Worm (Caenorhabditis elegans) whole organism, midembryonic: ENCODE measurements around the gene F39G3.4.
A peak's percentile ranks its signal among the peaks of the same experiment; 100 is the strongest.

Experiments
- T22C8.4 ChIP-seq: fragments of 200-800 bp; sonication (Bioruptor generic); IDR thresholded peaks from 2 replicates; pipeline ENCODE4 v1.3.6; 2022; ENCODE audit warnings: missing genetic modification characterization, missing compliant biosample characterization
- cog-1 ChIP-seq: sonication (generic microtip); optimal IDR thresholded peaks from 2 replicates; lab custom pipeline; 2016; ENCODE audit warnings: missing genetic modification characterization, missing compliant biosample characterization
- flt-1 ChIP-seq: fragments of 200-800 bp; sonication (Bioruptor generic); IDR thresholded peaks from 2 replicates; pipeline ENCODE4 v1.3.6; 2022; ENCODE audit warnings: missing genetic modification characterization, missing compliant biosample characterization
- klf-2 ChIP-seq: fragments of 200-800 bp; sonication (Bioruptor generic); conservative IDR thresholded peaks from 2 replicates; pipeline ENCODE4 v1.3.6; 2022; ENCODE audit warnings: missing genetic modification reagents, missing genetic modification characterization, missing compliant biosample characterization
- med-1 ChIP-seq: sonication (generic microtip); optimal IDR thresholded peaks from 2 replicates; lab custom pipeline; 2017; ENCODE audit warnings: missing genetic modification characterization, mild to moderate bottlenecking, missing compliant biosample characterization, antibody characterized with exemption, missing genetic modification reagents; ENCODE audit not compliant: insufficient read depth
- ref-1 ChIP-seq: fragments of 200-800 bp; sonication (Bioruptor generic); conservative IDR thresholded peaks from 2 replicates; pipeline ENCODE4 v1.3.6; 2022; ENCODE audit warnings: missing genetic modification reagents, missing genetic modification characterization, missing compliant biosample characterization
- tab-1 ChIP-seq: fragments of 200-800 bp; sonication (Bioruptor generic); IDR thresholded peaks from 2 replicates; pipeline ENCODE4 v1.3.6; 2022; ENCODE audit warnings: missing genetic modification characterization, missing compliant biosample characterization
- ztf-23 ChIP-seq: fragments of 200-800 bp; sonication (Bioruptor generic); IDR thresholded peaks from 2 replicates; pipeline ENCODE4 v1.3.6; 2022; ENCODE audit warnings: missing genetic modification reagents, missing genetic modification characterization, missing compliant biosample characterization
- ztf-29 ChIP-seq: fragments of 200-800 bp; sonication (Bioruptor generic); IDR thresholded peaks from 2 replicates; pipeline ENCODE4 v1.3.6; 2022; ENCODE audit warnings: missing genetic modification reagents, missing genetic modification characterization, missing compliant biosample characterization

F39G3.4 gene

ce11 chrV:4719965-4720364 is 4.6 kb upstream of the F39G3.4 start, which contains the start of gene prx-6:
Gene prx-6 (minus strand): TSS chrV:4720093.
- TF ChIP-seq T22C8.4 (GFP tag; lab: Robert Waterston, UW) = no peak
- no peak for TF ChIP-seq ref-1 (GFP tag; lab: Robert Waterston, UW)
- TF ChIP-seq flt-1 (GFP tag; lab: Robert Waterston, UW) = no peak
- no peak for TF ChIP-seq med-1 (GFP tag; lab: Kevin White, UChicago)
- no peak for TF ChIP-seq ztf-29 (GFP tag; lab: Robert Waterston, UW)
- TF ChIP-seq tab-1 = no peak
- no peak for TF ChIP-seq klf-2 (GFP tag; lab: Robert Waterston, UW)
- no peak for TF ChIP-seq cog-1
- TF ChIP-seq ztf-23 (GFP tag; lab: Robert Waterston, UW) = no peak

ce11 chrV:4720884-4721464 is 3.6 kb upstream of the F39G3.4 start:
- TF ChIP-seq ztf-23 (GFP tag; lab: Robert Waterston, UW) (no peak), klf-2 (GFP tag; lab: Robert Waterston, UW) (no peak), tab-1 (no peak), cog-1 (no peak), T22C8.4 (GFP tag; lab: Robert Waterston, UW) (no peak), ztf-29 (GFP tag; lab: Robert Waterston, UW) (no peak), flt-1 (GFP tag; lab: Robert Waterston, UW) (no peak), med-1 (GFP tag; lab: Kevin White, UChicago) (no peak), ref-1 (GFP tag; lab: Robert Waterston, UW) (no peak)

- no peak for TF ChIP-seq med-1 (GFP tag; lab: Kevin White, UChicago)
- TF ChIP-seq cog-1 = no peak
- no peak for TF ChIP-seq ztf-29 (GFP tag; lab: Robert Waterston, UW)
- TF ChIP-seq flt-1 (GFP tag; lab: Robert Waterston, UW) = no peak
- no peak for TF ChIP-seq T22C8.4 (GFP tag; lab: Robert Waterston, UW)
- no peak for TF ChIP-seq ztf-23 (GFP tag; lab: Robert Waterston, UW)
- TF ChIP-seq klf-2 (GFP tag; lab: Robert Waterston, UW) = no peak
- no peak for TF ChIP-seq ref-1 (GFP tag; lab: Robert Waterston, UW)
These were observed 2.2 kb upstream of the F39G3.4 start, which contains the start of gene F39G3.5 for ce11 chrV:4722314-4722713. Gene F39G3.5 (plus strand): TSS chrV:4722614.

- TF ChIP-seq ref-1 (GFP tag; lab: Robert Waterston, UW) (no peak), tab-1 (no peak), T22C8.4 (GFP tag; lab: Robert Waterston, UW) (no peak), klf-2 (GFP tag; lab: Robert Waterston, UW) (no peak), flt-1 (GFP tag; lab: Robert Waterston, UW) (no peak), ztf-23 (GFP tag; lab: Robert Waterston, UW) (no peak), ztf-29 (GFP tag; lab: Robert Waterston, UW) (no peak), med-1 (GFP tag; lab: Kevin White, UChicago) (no peak), cog-1 (no peak)
These were observed 5.5 kb downstream of the F39G3.4 start, which contains the start of gene tig-2 for ce11 chrV:4730075-4730474. Gene tig-2 (minus strand): TSS chrV:4730161.

ce11 chrV:4731154-4731961 is 6.8 kb downstream of the F39G3.4 start, which contains the start of gene F39G3.3:
Gene F39G3.3 (plus strand): TSS chrV:4731911.
- peak; percentile 81 for TF ChIP-seq cog-1
- peak; percentile 64; the same call in 1 of the 2 replicates for TF ChIP-seq ref-1 (GFP tag; lab: Robert Waterston, UW)
- TF ChIP-seq ztf-23 (GFP tag; lab: Robert Waterston, UW) = peak; percentile 91
- TF ChIP-seq tab-1 = peak; percentile 92
- peak; percentile 96 for TF ChIP-seq med-1 (GFP tag; lab: Kevin White, UChicago)
- TF ChIP-seq klf-2 (GFP tag; lab: Robert Waterston, UW) = peak; percentile 81
- peak; percentile 85 for TF ChIP-seq T22C8.4 (GFP tag; lab: Robert Waterston, UW)
- TF ChIP-seq flt-1 (GFP tag; lab: Robert Waterston, UW) = peak; percentile 92
- peak; percentile 77 for TF ChIP-seq ztf-29 (GFP tag; lab: Robert Waterston, UW)

ce11 chrV:4733952-4734351 is 9.4 kb downstream of the F39G3.4 start:
- TF ChIP-seq ref-1 (GFP tag; lab: Robert Waterston, UW) = no peak
- TF ChIP-seq cog-1 = no peak
- TF ChIP-seq ztf-29 (GFP tag; lab: Robert Waterston, UW) = no peak
- TF ChIP-seq ztf-23 (GFP tag; lab: Robert Waterston, UW) = no peak
- no peak for TF ChIP-seq tab-1
- no peak for TF ChIP-seq T22C8.4 (GFP tag; lab: Robert Waterston, UW)
- TF ChIP-seq med-1 (GFP tag; lab: Kevin White, UChicago) = no peak
- TF ChIP-seq klf-2 (GFP tag; lab: Robert Waterston, UW) = no peak
- no peak for TF ChIP-seq flt-1 (GFP tag; lab: Robert Waterston, UW)

ce11 chrV:4734608-4735007 is 10.1 kb downstream of the F39G3.4 start:
- TF ChIP-seq cog-1 (no peak), med-1 (GFP tag; lab: Kevin White, UChicago) (no peak)

DNA sequence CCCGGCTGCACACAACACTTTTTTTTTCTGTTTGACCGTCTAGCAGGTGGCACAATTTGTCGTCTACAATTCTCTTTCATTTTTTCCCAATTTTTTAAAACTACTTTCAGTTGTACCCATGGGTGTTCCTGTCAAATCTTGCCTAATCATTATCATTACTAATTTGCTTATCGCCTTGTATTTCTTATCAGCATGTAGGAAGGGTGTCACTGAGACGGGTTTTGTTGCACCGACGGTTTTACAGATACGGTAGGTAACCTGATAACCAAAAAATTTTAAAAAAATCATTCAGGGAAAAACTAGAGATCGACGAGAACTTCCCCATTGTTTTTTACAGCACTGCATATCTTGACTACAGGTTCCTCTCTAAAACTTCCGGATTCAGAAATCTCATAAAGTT is 13.2 kb downstream of the F39G3.4 start, which contains the start of gene F39G3.2:
F39G3.2 (plus strand) TSS at position 105 of the 400 bp plus-strand sequence.
- TF ChIP-seq ztf-23 (GFP tag; lab: Robert Waterston, UW) = no peak
- TF ChIP-seq T22C8.4 (GFP tag; lab: Robert Waterston, UW) = no peak
- no peak for TF ChIP-seq tab-1
- no peak for TF ChIP-seq cog-1
- no peak for TF ChIP-seq flt-1 (GFP tag; lab: Robert Waterston, UW)
- no peak for TF ChIP-seq ref-1 (GFP tag; lab: Robert Waterston, UW)
- no peak for TF ChIP-seq med-1 (GFP tag; lab: Kevin White, UChicago)
- TF ChIP-seq ztf-29 (GFP tag; lab: Robert Waterston, UW) = no peak
- TF ChIP-seq klf-2 (GFP tag; lab: Robert Waterston, UW) = no peak
